Fruit fly (Drosophila melanogaster) whole organism, embryonic: Measurements from ENCODE around the gene ct.

Experiments used
- Ada2b ChIP-seq: fragments of 200-800 bp; sonication (Bioruptor generic); IDR thresholded peaks from 2 replicates; pipeline ENCODE4 v1.3.6; 2022; ENCODE audit warnings: missing biosample characterization, missing genetic modification characterization
- Bteb2 ChIP-seq: fragments of 200-800 bp; sonication (Bioruptor generic); optimal IDR thresholded peaks from 2 replicates; lab custom pipeline; 2016; ENCODE audit warnings: missing biosample characterization, missing genetic modification characterization
- CG11723 ChIP-seq: fragments of 200-800 bp; sonication (Bioruptor generic); optimal IDR thresholded peaks from 2 replicates; lab custom pipeline; 2017; ENCODE audit warnings: missing biosample characterization, mild to moderate bottlenecking, missing genetic modification characterization
- CG12071 ChIP-seq: fragments of 200-800 bp; sonication (Bioruptor generic); optimal IDR thresholded peaks from 3 replicates; lab custom pipeline; 2018; ENCODE audit warnings: missing biosample characterization, mild to moderate bottlenecking, missing genetic modification characterization
- CG1233 ChIP-seq: fragments of 200-800 bp; sonication (Bioruptor generic); optimal IDR thresholded peaks from 4 replicates; lab custom pipeline; 2018; ENCODE audit warnings: missing biosample characterization, mild to moderate bottlenecking, missing genetic modification characterization
- CG13123 ChIP-seq: fragments of 200-800 bp; sonication (Bioruptor generic); optimal IDR thresholded peaks from 2 replicates; lab custom pipeline; 2016; ENCODE audit warnings: missing biosample characterization, missing genetic modification characterization
- CG13424 ChIP-seq: fragments of 200-800 bp; sonication (Bioruptor generic); optimal IDR thresholded peaks from 2 replicates; lab custom pipeline; 2019; ENCODE audit warnings: missing biosample characterization, mild to moderate bottlenecking, missing genetic modification characterization, moderate library complexity
- CG13775 ChIP-seq: fragments of 200-800 bp; sonication (Bioruptor generic); optimal IDR thresholded peaks from 3 replicates; lab custom pipeline; 2017; ENCODE audit warnings: missing biosample characterization, mild to moderate bottlenecking, missing genetic modification characterization
- CG1647 ChIP-seq: fragments of 200-800 bp; sonication (Bioruptor generic); optimal IDR thresholded peaks from 3 replicates; lab custom pipeline; 2016; ENCODE audit warnings: missing biosample characterization, missing genetic modification characterization
- CG17328 ChIP-seq: fragments of 200-800 bp; sonication (Bioruptor generic); IDR thresholded peaks from 2 replicates; pipeline ENCODE4 v1.3.6; 2022; ENCODE audit warnings: missing biosample characterization, missing genetic modification characterization
- CG17359 ChIP-seq: fragments of 200-800 bp; sonication (Bioruptor generic); optimal IDR thresholded peaks from 3 replicates; lab custom pipeline; 2018; ENCODE audit warnings: missing biosample characterization, mild to moderate bottlenecking, missing genetic modification characterization, moderate library complexity
- CG17612 ChIP-seq: fragments of 200-800 bp; sonication (Bioruptor generic); IDR thresholded peaks from 2 replicates; pipeline ENCODE4 v1.3.6; 2022; ENCODE audit warnings: missing biosample characterization, missing genetic modification characterization
- CG18262 ChIP-seq: fragments of 200-800 bp; optimal IDR thresholded peaks from 3 replicates; lab custom pipeline; 2019; ENCODE audit warnings: missing biosample characterization, mild to moderate bottlenecking, missing genetic modification characterization, moderate library complexity
- CG2199 ChIP-seq: fragments of 200-800 bp; sonication (Bioruptor generic); IDR thresholded peaks from 3 replicates; pipeline ENCODE4 v1.3.6; 2022; ENCODE audit warnings: missing biosample characterization, missing genetic modification characterization
- CG31224 ChIP-seq: fragments of 200-800 bp; sonication (Bioruptor generic); IDR thresholded peaks from 2 replicates; pipeline ENCODE4 v1.3.6; 2022; ENCODE audit warnings: missing biosample characterization, missing genetic modification characterization
- CG33213 ChIP-seq: fragments of 200-800 bp; sonication (Bioruptor generic); optimal IDR thresholded peaks from 3 replicates; lab custom pipeline; 2016; ENCODE audit warnings: missing biosample characterization, missing genetic modification characterization
- CG33557 ChIP-seq: fragments of 200-800 bp; sonication (Bioruptor generic); optimal IDR thresholded peaks from 2 replicates; lab custom pipeline; 2019; ENCODE audit warnings: missing biosample characterization, mild to moderate bottlenecking, missing genetic modification characterization, moderate library complexity
- CG42726 ChIP-seq: fragments of 200-800 bp; sonication (Bioruptor generic); IDR thresholded peaks from 2 replicates; pipeline ENCODE4 v1.3.6; 2022; ENCODE audit warnings: missing biosample characterization, missing genetic modification characterization; ENCODE audit not compliant: partially characterized antibody
- CG4404 ChIP-seq: fragments of 200-800 bp; sonication (Bioruptor generic); IDR thresholded peaks from 2 replicates; pipeline ENCODE4 v1.3.6; 2022; ENCODE audit warnings: missing biosample characterization, missing genetic modification characterization
- CG6791 ChIP-seq: fragments of 200-800 bp; sonication (Bioruptor generic); IDR thresholded peaks from 3 replicates; pipeline ENCODE4 v1.3.6; 2022; ENCODE audit warnings: missing biosample characterization, missing genetic modification characterization; ENCODE audit not compliant: partially characterized antibody
- CG7372 ChIP-seq: fragments of 200-800 bp; sonication (Bioruptor generic); IDR thresholded peaks from 2 replicates; pipeline ENCODE4 v1.3.6; 2022; ENCODE audit warnings: missing biosample characterization, missing genetic modification characterization
- CG7928 ChIP-seq: fragments of 200-800 bp; sonication (Bioruptor generic); optimal IDR thresholded peaks from 2 replicates; lab custom pipeline; 2017; ENCODE audit warnings: missing biosample characterization, mild to moderate bottlenecking, missing genetic modification characterization
- CG8765 ChIP-seq: fragments of 200-800 bp; sonication (Bioruptor generic); IDR thresholded peaks from 2 replicates; pipeline ENCODE4 v1.3.6; 2022; ENCODE audit warnings: missing biosample characterization, missing genetic modification characterization
- CG9727 ChIP-seq: fragments of 200-800 bp; sonication (Bioruptor generic); optimal IDR thresholded peaks from 3 replicates; lab custom pipeline; 2017; ENCODE audit warnings: missing biosample characterization, mild to moderate bottlenecking, missing genetic modification characterization
- Dll ChIP-seq: fragments of 200-800 bp; sonication (Bioruptor generic); IDR thresholded peaks from 4 replicates; pipeline ENCODE4 v1.3.6; 2022; ENCODE audit warnings: missing biosample characterization, missing genetic modification characterization; ENCODE audit not compliant: partially characterized antibody
- Fer1 ChIP-seq: fragments of 200-800 bp; sonication (Bioruptor generic); optimal IDR thresholded peaks from 2 replicates; lab custom pipeline; 2017; ENCODE audit warnings: missing biosample characterization, mild to moderate bottlenecking, missing genetic modification characterization
- Fer3 ChIP-seq: fragments of 200-800 bp; sonication (Bioruptor generic); optimal IDR thresholded peaks from 2 replicates; lab custom pipeline; 2018; ENCODE audit warnings: missing biosample characterization, mild to moderate bottlenecking, missing genetic modification characterization, moderate library complexity
- HHEX ChIP-seq: fragments of 200-800 bp; sonication (Bioruptor generic); optimal IDR thresholded peaks from 3 replicates; lab custom pipeline; 2017; ENCODE audit warnings: missing biosample characterization, mild to moderate bottlenecking, missing genetic modification characterization, missing genetic modification reagents
- HmgD ChIP-seq: fragments of 200-800 bp; sonication (Bioruptor generic); optimal IDR thresholded peaks from 3 replicates; lab custom pipeline; 2016; ENCODE audit warnings: missing biosample characterization, missing genetic modification characterization
- Lhr ChIP-seq: fragments of 200-800 bp; sonication (Bioruptor generic); optimal IDR thresholded peaks from 3 replicates; lab custom pipeline; 2017; ENCODE audit warnings: mild to moderate bottlenecking, missing biosample characterization, missing genetic modification reagents, missing genetic modification characterization
- Med ChIP-seq: fragments of 200-800 bp; sonication (Bioruptor generic); peaks from one replicate; lab custom pipeline; 2016; ENCODE audit warnings: missing biosample characterization, missing genetic modification characterization, mild to moderate bottlenecking, inconsistent platforms, moderate library complexity
- Nf-YB ChIP-seq: fragments of 200-800 bp; sonication (Bioruptor generic); optimal IDR thresholded peaks from 3 replicates; lab custom pipeline; 2019; ENCODE audit warnings: missing biosample characterization, mild to moderate bottlenecking, missing genetic modification characterization, moderate library complexity
- NfI ChIP-seq: fragments of 200-800 bp; sonication (Bioruptor generic); optimal IDR thresholded peaks from 3 replicates; lab custom pipeline; 2018; ENCODE audit warnings: missing biosample characterization, mild to moderate bottlenecking, missing genetic modification characterization, moderate library complexity
- Poxn ChIP-seq: fragments of 200-800 bp; sonication (Bioruptor generic); IDR thresholded peaks from 2 replicates; pipeline ENCODE4 v1.3.6; 2022; ENCODE audit warnings: missing biosample characterization, missing genetic modification characterization
- ap ChIP-seq: fragments of 200-800 bp; sonication (Bioruptor generic); IDR thresholded peaks from 2 replicates; pipeline ENCODE4 v1.3.6; 2022; ENCODE audit warnings: missing biosample characterization, missing genetic modification characterization
- btn ChIP-seq: fragments of 200-800 bp; sonication (Bioruptor generic); optimal IDR thresholded peaks from 2 replicates; lab custom pipeline; 2016; ENCODE audit warnings: missing biosample characterization, missing genetic modification characterization
- cas ChIP-seq: fragments of 200-800 bp; sonication (Bioruptor generic); IDR thresholded peaks from 2 replicates; pipeline ENCODE4 v1.3.6; 2022; ENCODE audit warnings: missing biosample characterization, missing genetic modification characterization
- grn ChIP-seq: fragments of 200-800 bp; sonication (Bioruptor generic); optimal IDR thresholded peaks from 3 replicates; lab custom pipeline; 2017; ENCODE audit warnings: missing biosample characterization, missing genetic modification characterization
- hth ChIP-seq: fragments of >200 bp; optimal IDR thresholded peaks from 2 replicates; lab custom pipeline; 2017; ENCODE audit warnings: inconsistent platforms
- nerfin-1 ChIP-seq: fragments of 200-800 bp; sonication (Bioruptor generic); optimal IDR thresholded peaks from 3 replicates; lab custom pipeline; 2019; ENCODE audit warnings: missing biosample characterization, mild to moderate bottlenecking, missing genetic modification characterization, moderate library complexity
- otp ChIP-seq: fragments of 200-800 bp; sonication (Bioruptor generic); IDR thresholded peaks from 3 replicates; pipeline ENCODE4, ENCODE4 v1.3.6; 2022; ENCODE audit warnings: missing biosample characterization, missing genetic modification characterization
- p53 ChIP-seq: fragments of 200-800 bp; sonication (Bioruptor generic); optimal IDR thresholded peaks from 2 replicates; lab custom pipeline; 2016; ENCODE audit warnings: missing biosample characterization, missing genetic modification characterization
- pb ChIP-seq: fragments of 200-800 bp; sonication (Bioruptor generic); optimal IDR thresholded peaks from 3 replicates; lab custom pipeline; 2016; ENCODE audit warnings: missing biosample characterization, missing genetic modification characterization
- pfk ChIP-seq: fragments of 200-800 bp; sonication (Bioruptor generic); optimal IDR thresholded peaks from 2 replicates; lab custom pipeline; 2018; ENCODE audit warnings: missing biosample characterization, mild to moderate bottlenecking, missing genetic modification characterization, moderate library complexity
- pum ChIP-seq: fragments of 200-800 bp; sonication (Bioruptor generic); optimal IDR thresholded peaks from 2 replicates; lab custom pipeline; 2016; ENCODE audit warnings: missing biosample characterization, missing genetic modification characterization
- sima ChIP-seq: fragments of 200-800 bp; sonication (Bioruptor generic); optimal IDR thresholded peaks from 2 replicates; lab custom pipeline; 2016; ENCODE audit warnings: missing biosample characterization, missing genetic modification characterization
- slbo ChIP-seq: fragments of 200-800 bp; sonication (Bioruptor generic); IDR thresholded peaks from 2 replicates; pipeline ENCODE4 v1.3.6; 2022; ENCODE audit warnings: missing biosample characterization, missing genetic modification characterization
- sqz ChIP-seq: fragments of 200-800 bp; sonication (Bioruptor generic); optimal IDR thresholded peaks from 3 replicates; lab custom pipeline; 2018; ENCODE audit warnings: missing biosample characterization, mild to moderate bottlenecking, missing genetic modification characterization
- tap ChIP-seq: fragments of 200-800 bp; optimal IDR thresholded peaks from 3 replicates; lab custom pipeline; 2019; ENCODE audit warnings: missing biosample characterization, mild to moderate bottlenecking, missing genetic modification characterization, moderate library complexity
- twi ChIP-seq: fragments of 200-800 bp; optimal IDR thresholded peaks from 2 replicates; lab custom pipeline; 2019; ENCODE audit warnings: missing biosample characterization, mild to moderate bottlenecking, missing genetic modification characterization, moderate library complexity
- unc-4 ChIP-seq: fragments of 200-800 bp; sonication (Bioruptor generic); IDR thresholded peaks from 2 replicates; pipeline ENCODE4 v1.3.6; 2022; ENCODE audit warnings: missing biosample characterization, missing genetic modification characterization; ENCODE audit not compliant: partially characterized antibody
- unpg ChIP-seq: fragments of 200-800 bp; sonication (Bioruptor generic); optimal IDR thresholded peaks from 3 replicates; lab custom pipeline; 2018; ENCODE audit warnings: missing biosample characterization, mild to moderate bottlenecking, missing genetic modification characterization, moderate library complexity

The ct gene

DNA sequence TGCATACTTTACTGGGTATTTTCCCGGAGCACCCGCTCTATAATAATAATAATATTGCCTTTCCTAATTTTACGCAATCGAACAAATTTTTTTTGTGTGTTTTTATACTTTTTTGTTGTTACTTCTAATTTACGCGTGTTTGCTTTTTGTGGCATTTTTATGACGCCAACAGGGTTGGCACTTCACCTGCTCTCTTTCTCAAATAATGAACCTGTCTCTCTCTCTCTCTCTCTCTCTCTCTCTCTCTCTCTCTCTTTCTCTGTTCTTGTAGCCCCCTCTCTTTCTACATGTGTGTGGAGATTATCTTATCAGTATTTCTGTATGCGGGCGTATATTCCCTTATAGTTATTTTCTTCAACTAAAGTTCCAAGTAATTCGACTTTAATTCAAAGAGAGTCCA, 82.5 kb downstream of the ct start (continued):
- TF ChIP-seq Dll (GFP tag; lab: Robert Waterston, UW) (no peak), CG33213 (peak; percentile 18), nerfin-1 (peak; percentile 54), grn (GFP tag; lab: Kevin White, UChicago) (peak; percentile 78), p53 (no peak), CG2199 (GFP tag; lab: Robert Waterston, UW) (no peak), CG13424 (tag; lab: Kevin White, UChicago) (peak; percentile 28), CG13123 (GFP tag; lab: Kevin White, UChicago) (no peak), Med (peak; percentile 84), CG9727 (GFP tag; lab: Kevin White, UChicago) (peak; percentile 62), pum (GFP tag; lab: Kevin White, UChicago) (no peak), CG17612 (GFP tag; lab: Robert Waterston, UW) (no peak), CG13775 (GFP tag; lab: Kevin White, UChicago) (no peak), CG8765 (no peak), NfI (GFP tag; lab: Kevin White, UChicago) (peak; percentile 21), Fer1 (GFP tag; lab: Kevin White, UChicago) (peak; percentile 85), CG7928 (GFP tag; lab: Kevin White, UChicago) (peak; percentile 70), CG11723 (GFP tag; lab: Kevin White, UChicago) (peak; percentile 30), CG1233 (peak; percentile 51), cas (GFP tag; lab: Robert Waterston, UW) (no peak), ap (no peak), CG12071 (GFP tag; lab: Kevin White, UChicago) (peak; percentile 79), CG6791 (no peak), Nf-YB (no peak), CG4404 (GFP tag; lab: Robert Waterston, UW) (no peak), btn (GFP tag; lab: Kevin White, UChicago) (peak; percentile 3), pfk (GFP tag; lab: Kevin White, UChicago) (peak; percentile 55), CG17328 (GFP tag; lab: Robert Waterston, UW) (no peak), CG42726 (GFP tag; lab: Robert Waterston, UW) (no peak), CG1647 (GFP tag; lab: Kevin White, UChicago) (peak; percentile 44), Lhr (no peak), unc-4 (GFP tag; lab: Robert Waterston, UW) (no peak), sqz (peak; percentile 67), CG31224 (GFP tag; lab: Robert Waterston, UW) (no peak), sima (GFP tag; lab: Kevin White, UChicago) (no peak), twi (tag; lab: Kevin White, UChicago) (no peak), Bteb2 (GFP tag; lab: Kevin White, UChicago) (no peak), CG18262 (tag; lab: Kevin White, UChicago) (peak; percentile 17), tap (tag; lab: Kevin White, UChicago) (peak; percentile 55), CG17359 (tag; lab: Kevin White, UChicago) (peak; percentile 64), Poxn (GFP tag; lab: Robert Waterston, UW) (no peak), HmgD (no peak), CG33557 (GFP tag; lab: Kevin White, UChicago) (peak; percentile 40), Fer3 (tag; lab: Kevin White, UChicago) (peak; percentile 52), CG7372 (GFP tag; lab: Robert Waterston, UW) (no peak), unpg (no peak), otp (no peak; the same call in 2 of the 3 replicates), HHEX (peak; percentile 76), pb (GFP tag; lab: Kevin White, UChicago) (no peak), slbo (GFP tag; lab: Robert Waterston, UW) (peak; percentile 26; the same call in 1 of the 2 replicates), hth (lab: Kevin White, UChicago) (no peak), Ada2b (GFP tag; lab: Robert Waterston, UW) (peak; percentile 5; the same call in 1 of the 2 replicates)
